Fruit fly (Drosophila melanogaster) whole organism, embryonic: ENCODE measurements around the gene CG31551.

Experiments used
- ATbp ChIP-seq: fragments of 200-800 bp; sonication (Bioruptor generic); optimal IDR thresholded peaks from 2 replicates; lab custom pipeline; 2017; ENCODE audit warnings: missing biosample characterization, mild to moderate bottlenecking, missing genetic modification characterization, missing genetic modification reagents
- BEAF-32 ChIP-seq: fragments of 200-800 bp; sonication (Bioruptor generic); optimal IDR thresholded peaks from 3 replicates; lab custom pipeline; 2017; ENCODE audit warnings: missing biosample characterization, missing genetic modification characterization, mild to moderate bottlenecking, moderate library complexity, missing genetic modification reagents
- CG11398 ChIP-seq: fragments of 200-800 bp; sonication (Bioruptor generic); optimal IDR thresholded peaks from 2 replicates; lab custom pipeline; 2016; ENCODE audit warnings: missing biosample characterization, missing genetic modification characterization
- CG11560 ChIP-seq: fragments of 200-800 bp; sonication (Bioruptor generic); IDR thresholded peaks from 3 replicates; pipeline ENCODE4 v1.3.6; 2022; ENCODE audit warnings: missing biosample characterization, missing genetic modification characterization
- CG11723 ChIP-seq: fragments of 200-800 bp; sonication (Bioruptor generic); optimal IDR thresholded peaks from 2 replicates; lab custom pipeline; 2017; ENCODE audit warnings: missing biosample characterization, mild to moderate bottlenecking, missing genetic modification characterization
- CG13624 ChIP-seq: fragments of 200-800 bp; sonication (Bioruptor generic); optimal IDR thresholded peaks from 2 replicates; lab custom pipeline; 2016; ENCODE audit warnings: missing biosample characterization, missing genetic modification characterization
- CG13894 ChIP-seq: fragments of 200-800 bp; sonication (Bioruptor generic); optimal IDR thresholded peaks from 3 replicates; lab custom pipeline; 2018; ENCODE audit warnings: missing biosample characterization, mild to moderate bottlenecking, missing genetic modification characterization, moderate library complexity
- CG2202 ChIP-seq: fragments of 200-800 bp; sonication (Bioruptor generic); optimal IDR thresholded peaks from 2 replicates; lab custom pipeline; 2018; ENCODE audit warnings: missing biosample characterization, mild to moderate bottlenecking, missing genetic modification characterization
- CG31388 ChIP-seq: fragments of 200-800 bp; sonication (Bioruptor generic); optimal IDR thresholded peaks from 2 replicates; lab custom pipeline; 2016; ENCODE audit warnings: missing biosample characterization, missing genetic modification characterization
- CG31441 ChIP-seq: fragments of 200-800 bp; sonication (Bioruptor generic); IDR thresholded peaks from 2 replicates; pipeline ENCODE4 v1.3.6; 2022; ENCODE audit warnings: missing biosample characterization, missing genetic modification characterization
- CG4360 ChIP-seq: fragments of 200-800 bp; sonication (Bioruptor generic); IDR thresholded peaks from 2 replicates; pipeline ENCODE4 v1.3.6; 2022; ENCODE audit warnings: missing biosample characterization, missing genetic modification characterization
- CG6175 ChIP-seq: fragments of 200-800 bp; sonication (Bioruptor generic); IDR thresholded peaks from 3 replicates; pipeline ENCODE4 v1.3.6; 2022; ENCODE audit warnings: missing biosample characterization, missing genetic modification characterization
- CG6791 ChIP-seq: fragments of 200-800 bp; sonication (Bioruptor generic); IDR thresholded peaks from 3 replicates; pipeline ENCODE4 v1.3.6; 2022; ENCODE audit warnings: missing biosample characterization, missing genetic modification characterization; ENCODE audit not compliant: partially characterized antibody
- CG7745 ChIP-seq: fragments of 200-800 bp; sonication (Bioruptor generic); optimal IDR thresholded peaks from 2 replicates; lab custom pipeline; 2018; ENCODE audit warnings: missing biosample characterization, mild to moderate bottlenecking, missing genetic modification characterization, moderate library complexity
- CG8359 ChIP-seq: fragments of 200-800 bp; sonication (Bioruptor generic); optimal IDR thresholded peaks from 2 replicates; lab custom pipeline; 2017; ENCODE audit warnings: missing biosample characterization, mild to moderate bottlenecking, missing genetic modification characterization, borderline replicate concordance
- CG8388 ChIP-seq: fragments of 200-800 bp; sonication (Bioruptor generic); optimal IDR thresholded peaks from 2 replicates; lab custom pipeline; 2019; ENCODE audit warnings: missing biosample characterization, mild to moderate bottlenecking, missing genetic modification characterization, moderate library complexity
- Deaf1 ChIP-seq: fragments of 200-800 bp; optimal IDR thresholded peaks from 3 replicates; lab custom pipeline; 2019; ENCODE audit warnings: missing biosample characterization, mild to moderate bottlenecking, missing genetic modification characterization, moderate library complexity
- Dfd ChIP-seq, 2 experiments: fragments of >200 bp; optimal IDR thresholded peaks; 2 replicates each; lab custom pipeline; 2017; ENCODE audit warnings: missing biosample characterization in 2 of 2, missing genetic modification characterization in 2 of 2
- Dll ChIP-seq: fragments of 200-800 bp; sonication (Bioruptor generic); IDR thresholded peaks from 4 replicates; pipeline ENCODE4 v1.3.6; 2022; ENCODE audit warnings: missing biosample characterization, missing genetic modification characterization; ENCODE audit not compliant: partially characterized antibody
- Doc3 ChIP-seq: fragments of 200-800 bp; sonication (Bioruptor generic); IDR thresholded peaks from 3 replicates; pipeline ENCODE4 v1.3.6; 2022; ENCODE audit warnings: missing biosample characterization, missing genetic modification characterization; ENCODE audit not compliant: partially characterized antibody
- ERR ChIP-seq: fragments of 200-800 bp; sonication (Bioruptor generic); optimal IDR thresholded peaks from 2 replicates; lab custom pipeline; 2016; ENCODE audit warnings: missing biosample characterization, missing genetic modification characterization
- GATAe ChIP-seq: fragments of 200-800 bp; sonication (Bioruptor generic); conservative IDR thresholded peaks from 2 replicates; pipeline ENCODE4 v1.3.6; 2022; ENCODE audit warnings: missing biosample characterization, missing genetic modification characterization
- Hmx ChIP-seq: fragments of 200-800 bp; sonication (Bioruptor generic); optimal IDR thresholded peaks from 2 replicates; lab custom pipeline; 2016; ENCODE audit warnings: missing biosample characterization, missing genetic modification characterization
- Hr39 ChIP-seq: fragments of >200 bp; optimal IDR thresholded peaks from 2 replicates; lab custom pipeline; 2017
- Oli ChIP-seq: fragments of 200-800 bp; sonication (Bioruptor generic); optimal IDR thresholded peaks from 2 replicates; lab custom pipeline; 2018; ENCODE audit warnings: missing biosample characterization, mild to moderate bottlenecking, missing genetic modification characterization, moderate library complexity
- Pdp1 ChIP-seq, 2 experiments: fragments of 200-800 bp; sonication (Bioruptor generic); optimal IDR thresholded peaks; 3 replicates each; lab custom pipeline; 2016; ENCODE audit warnings: missing biosample characterization in 2 of 2, missing genetic modification characterization in 2 of 2, mild to moderate bottlenecking in 1 of 2, moderate library complexity in 1 of 2
- Poxn ChIP-seq: fragments of 200-800 bp; sonication (Bioruptor generic); IDR thresholded peaks from 2 replicates; pipeline ENCODE4 v1.3.6; 2022; ENCODE audit warnings: missing biosample characterization, missing genetic modification characterization
- Ptx1 ChIP-seq: fragments of 200-800 bp; sonication (Bioruptor generic); IDR thresholded peaks from 2 replicates; pipeline ENCODE4 v1.3.6; 2022; ENCODE audit warnings: missing biosample characterization, missing genetic modification characterization
- Xbp1 ChIP-seq: fragments of 200-800 bp; sonication (Bioruptor generic); optimal IDR thresholded peaks from 3 replicates; lab custom pipeline; 2016; ENCODE audit warnings: missing biosample characterization, mild to moderate bottlenecking, missing genetic modification characterization
- abd-A ChIP-seq: fragments of 200-800 bp; sonication (Bioruptor generic); optimal IDR thresholded peaks from 3 replicates; lab custom pipeline; 2019; ENCODE audit warnings: missing biosample characterization, mild to moderate bottlenecking, missing genetic modification characterization, moderate library complexity
- ato ChIP-seq: fragments of 200-800 bp; sonication (Bioruptor generic); IDR thresholded peaks from 2 replicates; pipeline ENCODE4 v1.3.6; 2022; ENCODE audit warnings: missing biosample characterization, missing genetic modification characterization; ENCODE audit not compliant: partially characterized antibody
- bab2 ChIP-seq: fragments of 200-800 bp; sonication (Bioruptor generic); optimal IDR thresholded peaks from 2 replicates; lab custom pipeline; 2016; ENCODE audit warnings: missing biosample characterization, missing genetic modification characterization
- ftz-f1 ChIP-seq: fragments of 200-800 bp; sonication (Bioruptor generic); optimal IDR thresholded peaks from 2 replicates; lab custom pipeline; 2016; ENCODE audit warnings: missing biosample characterization, missing genetic modification characterization
- inv ChIP-seq: fragments of 200-800 bp; sonication (Bioruptor generic); IDR thresholded peaks from 2 replicates; pipeline ENCODE4 v1.3.6; 2022; ENCODE audit warnings: missing biosample characterization, missing genetic modification characterization; ENCODE audit not compliant: partially characterized antibody
- jing ChIP-seq: fragments of 200-800 bp; sonication (Bioruptor generic); optimal IDR thresholded peaks from 2 replicates; lab custom pipeline; 2018; ENCODE audit warnings: missing biosample characterization, mild to moderate bottlenecking, missing genetic modification characterization
- knrl ChIP-seq: fragments of 200-800 bp; sonication (Bioruptor generic); IDR thresholded peaks from 3 replicates; pipeline ENCODE4 v1.3.6; 2022; ENCODE audit warnings: missing biosample characterization, missing genetic modification characterization; ENCODE audit not compliant: partially characterized antibody
- lab ChIP-seq: fragments of 200-800 bp; sonication (Bioruptor generic); optimal IDR thresholded peaks from 3 replicates; lab custom pipeline; 2017; ENCODE audit warnings: missing biosample characterization, missing genetic modification characterization, mild to moderate bottlenecking, moderate library complexity, missing genetic modification reagents
- lbe ChIP-seq: fragments of 200-800 bp; sonication (Bioruptor generic); optimal IDR thresholded peaks from 2 replicates; lab custom pipeline; 2016; ENCODE audit warnings: missing biosample characterization, mild to moderate bottlenecking, missing genetic modification characterization
- lov ChIP-seq, 2 experiments: fragments of 200-800 bp in 1 of 2; fragments of >200 bp in 1 of 2; sonication (Bioruptor generic) in 1 of 2; IDR thresholded peaks in 1 of 2; optimal IDR thresholded peaks in 1 of 2; 2 replicates in 1 of 2; 3 replicates in 1 of 2; pipeline versions ENCODE4 v1.3.6 to Lab custom; 2017 to 2022; ENCODE audit warnings: missing biosample characterization in 1 of 2, missing genetic modification characterization in 1 of 2
- nom ChIP-seq: fragments of 200-800 bp; sonication (Bioruptor generic); optimal IDR thresholded peaks from 2 replicates; lab custom pipeline; 2017; ENCODE audit warnings: missing biosample characterization, missing genetic modification characterization, mild to moderate bottlenecking, moderate library complexity, missing genetic modification reagents
- pho ChIP-seq: fragments of 200-800 bp; sonication (Bioruptor generic); optimal IDR thresholded peaks from 2 replicates; lab custom pipeline; 2016; ENCODE audit warnings: missing biosample characterization, missing genetic modification characterization
- rib ChIP-seq: fragments of 200-800 bp; sonication (Bioruptor generic); IDR thresholded peaks from 2 replicates; pipeline ENCODE4 v1.3.6; 2022; ENCODE audit warnings: missing biosample characterization, missing genetic modification characterization
- sens-2 ChIP-seq: fragments of 200-800 bp; sonication (Bioruptor generic); IDR thresholded peaks from 2 replicates; pipeline ENCODE4 v1.3.6; 2022; ENCODE audit warnings: missing biosample characterization, missing genetic modification characterization
- ssp ChIP-seq: fragments of 200-800 bp; sonication (Bioruptor generic); IDR thresholded peaks from 2 replicates; pipeline ENCODE4 v1.3.6; 2022; ENCODE audit warnings: missing biosample characterization, missing genetic modification characterization
- stwl ChIP-seq: fragments of 200-800 bp; sonication (Bioruptor generic); optimal IDR thresholded peaks from 3 replicates; lab custom pipeline; 2018; ENCODE audit warnings: missing biosample characterization, mild to moderate bottlenecking, missing genetic modification characterization, moderate library complexity
- tll ChIP-seq, 2 experiments: fragments of 200-800 bp in 1 of 2; fragments of >200 bp in 1 of 2; sonication (Bioruptor generic) in 1 of 2; optimal IDR thresholded peaks; 2 replicates each; lab custom pipeline; 2017 to 2019; ENCODE audit warnings: missing biosample characterization in 2 of 2, missing genetic modification characterization in 2 of 2, mild to moderate bottlenecking in 1 of 2, moderate library complexity in 1 of 2
- vfl ChIP-seq: fragments of 200-800 bp; sonication (Bioruptor generic); optimal IDR thresholded peaks from 2 replicates; lab custom pipeline; 2016; ENCODE audit warnings: missing biosample characterization, missing genetic modification characterization
- vvl ChIP-seq: fragments of 200-800 bp; sonication (Bioruptor generic); IDR thresholded peaks from 2 replicates; pipeline ENCODE4 v1.3.6; 2022; ENCODE audit warnings: missing biosample characterization, missing genetic modification characterization
- yki ChIP-seq: fragments of >200 bp; optimal IDR thresholded peaks from 3 replicates; lab custom pipeline; 2018

Gene CG31551

DNA sequence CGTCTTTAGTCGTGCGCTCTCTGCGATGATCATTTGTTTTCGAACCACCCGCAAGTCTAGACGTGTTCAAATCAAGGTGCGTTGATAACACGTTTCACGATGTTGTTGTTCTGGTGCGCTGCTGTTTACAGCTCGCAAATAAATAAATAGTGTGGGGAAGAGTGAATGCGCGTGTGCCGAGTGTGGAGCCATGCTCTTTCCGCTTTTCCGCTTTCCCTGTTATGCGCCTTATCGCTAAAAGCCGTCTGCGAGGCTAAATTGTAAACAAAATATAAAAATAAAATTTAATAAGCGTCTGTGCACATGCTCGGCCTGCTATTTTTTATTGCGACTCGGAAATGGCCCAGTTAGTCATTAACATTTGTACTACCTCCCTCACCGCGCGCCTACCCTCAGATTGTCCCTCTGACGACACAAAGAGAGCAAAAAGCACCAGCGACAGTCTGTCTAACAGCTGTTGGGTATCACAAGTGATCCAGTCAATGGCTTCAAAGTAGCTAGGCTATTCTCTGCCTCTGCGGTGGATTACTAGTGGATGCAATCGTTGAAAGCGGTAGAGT is 45.1 kb downstream of the CG31551 start (continued):
- TF ChIP-seq GATAe (GFP tag; lab: Robert Waterston, UW): no peak
- peak; percentile 86 for TF ChIP-seq CG11398
- peak; percentile 72 for TF ChIP-seq CG8359 (GFP tag; lab: Kevin White, UChicago)
- no peak for TF ChIP-seq CG13894
- peak; percentile 51 for TF ChIP-seq sens-2 (GFP tag; lab: Robert Waterston, UW)
- no peak for TF ChIP-seq vfl (GFP tag; lab: Kevin White, UChicago)
- TF ChIP-seq bab2 (GFP tag; lab: Kevin White, UChicago): peak; percentile 77
- TF ChIP-seq stwl: no peak
- peak; percentile 20 for TF ChIP-seq Oli (tag; lab: Kevin White, UChicago)
- no peak for TF ChIP-seq Hr39 (lab: Kevin White, UChicago)
- no peak for TF ChIP-seq knrl (GFP tag; lab: Robert Waterston, UW)
- TF ChIP-seq abd-A (tag; lab: Kevin White, UChicago): no peak
- TF ChIP-seq nom (GFP tag; lab: Kevin White, UChicago): no peak
- TF ChIP-seq CG11723 (GFP tag; lab: Kevin White, UChicago): peak; percentile 87
- TF ChIP-seq ATbp (GFP tag; lab: Kevin White, UChicago): peak; percentile 97
- no peak for TF ChIP-seq ato
- 0 out of 2 replicates have a peak, but pooled peaks have one; percentile 14 for TF ChIP-seq Ptx1 (GFP tag; lab: Robert Waterston, UW)
- no peak for TF ChIP-seq Dfd (GFP tag; optimal IDR thresholded peaks at IDR 0.05; lab: Kevin White, UChicago)
- TF ChIP-seq ERR (GFP tag; lab: Kevin White, UChicago): peak; percentile 37
- no peak for TF ChIP-seq Poxn (GFP tag; lab: Robert Waterston, UW)
- TF ChIP-seq CG31388: no peak
- TF ChIP-seq CG6175: no peak
- peak; percentile 40 for TF ChIP-seq Xbp1 (GFP tag; lab: Kevin White, UChicago)
- peak; percentile 64; the same call in 1 of the 2 replicates for TF ChIP-seq CG31441 (GFP tag; lab: Robert Waterston, UW)
- TF ChIP-seq CG8388: peak; percentile 40
- TF ChIP-seq jing (GFP tag; lab: Kevin White, UChicago): no peak
- no peak for TF ChIP-seq ssp (GFP tag; lab: Robert Waterston, UW)
- TF ChIP-seq lov (optimal IDR thresholded peaks at IDR 0.05; lab: Kevin White, UChicago): no peak
- TF ChIP-seq lov (GFP tag; IDR thresholded peaks at IDR 0.05; lab: Robert Waterston, UW): peak; percentile 77; the same call in 2 of the 3 replicates
- TF ChIP-seq CG6791 (GFP tag; lab: Robert Waterston, UW): no peak
- peak; percentile 85 for TF ChIP-seq CG7745
- TF ChIP-seq ftz-f1: peak; percentile 71
- peak; percentile 72; the same call in 1 of the 2 replicates for TF ChIP-seq vvl (GFP tag; lab: Robert Waterston, UW)
- TF ChIP-seq CG13624 (GFP tag; lab: Kevin White, UChicago): peak; percentile 71
- TF ChIP-seq pho: peak; percentile 18
- no peak for TF ChIP-seq Dll (GFP tag; lab: Robert Waterston, UW)
- TF ChIP-seq BEAF-32 (GFP tag; lab: Kevin White, UChicago): no peak
- TF ChIP-seq Doc3: no peak
- TF ChIP-seq CG4360 (GFP tag; lab: Robert Waterston, UW): peak; percentile 90
- no peak for TF ChIP-seq Deaf1 (tag; lab: Kevin White, UChicago)
- peak; percentile 30 to 83 for TF ChIP-seq Pdp1 (GFP tag; optimal IDR thresholded peaks at IDR 0.05; lab: Kevin White, UChicago)
- TF ChIP-seq rib: peak; percentile 71
- no peak for TF ChIP-seq inv
- TF ChIP-seq Hmx: no peak
- peak; percentile 12 for TF ChIP-seq lbe
- TF ChIP-seq tll (GFP tag; optimal IDR thresholded peaks at IDR 0.05; lab: Kevin White, UChicago): no peak
- TF ChIP-seq lab (GFP tag; lab: Kevin White, UChicago): peak; percentile 94
- TF ChIP-seq CG11560 (tag; lab: Robert Waterston, UW): no peak
- peak; percentile 87 for TF ChIP-seq CG2202 (tag; lab: Kevin White, UChicago)
- TF ChIP-seq yki (lab: Kevin White, UChicago): no peak
